Worm (Caenorhabditis elegans) whole organism, late embryonic: Measurements from ENCODE around the gene sek-1.
A peak's percentile ranks its signal among the peaks of the same experiment; 100 is the strongest.

ENCODE experiments used
- K02D7.2 ChIP-seq: sonication (generic microtip); optimal IDR thresholded peaks from 2 replicates; lab custom pipeline; 2017; ENCODE audit warnings: mild to moderate bottlenecking, missing genetic modification characterization, missing compliant biosample characterization
- K09A11.1 ChIP-seq: sonication (generic microtip); optimal IDR thresholded peaks from 2 replicates; lab custom pipeline; 2017; ENCODE audit warnings: antibody characterized with exemption, mild to moderate bottlenecking, missing genetic modification characterization, missing compliant biosample characterization; ENCODE audit not compliant: insufficient read depth
- T23F11.4 ChIP-seq: fragments of 200-800 bp; sonication (Bioruptor generic); optimal IDR thresholded peaks from 2 replicates; lab custom pipeline; 2018; ENCODE audit warnings: mild to moderate bottlenecking, missing genetic modification characterization, missing compliant biosample characterization
- ama-1 ChIP-seq: fragments of 150-350 bp; optimal IDR thresholded peaks from 2 replicates; lab custom pipeline; 2014
- ceh-19 ChIP-seq: fragments of 200-800 bp; sonication (Bioruptor generic); optimal IDR thresholded peaks from 2 replicates; lab custom pipeline; 2018; ENCODE audit warnings: mild to moderate bottlenecking, missing genetic modification characterization, missing compliant biosample characterization
- ceh-31 ChIP-seq: sonication (generic microtip); optimal IDR thresholded peaks from 2 replicates; lab custom pipeline; 2016; ENCODE audit warnings: missing genetic modification characterization, missing compliant biosample characterization
- ceh-34 ChIP-seq: sonication (generic microtip); optimal IDR thresholded peaks from 2 replicates; lab custom pipeline; 2016; ENCODE audit warnings: mild to moderate bottlenecking, missing genetic modification characterization, missing compliant biosample characterization
- ceh-45 ChIP-seq: fragments of 200-800 bp; sonication (Bioruptor generic); IDR thresholded peaks from 2 replicates; pipeline ENCODE4 v1.3.6; 2022; ENCODE audit warnings: missing genetic modification reagents, missing genetic modification characterization, missing compliant biosample characterization
- che-1 ChIP-seq: sonication (generic microtip); optimal IDR thresholded peaks from 2 replicates; lab custom pipeline; 2016; ENCODE audit warnings: mild to moderate bottlenecking, missing genetic modification characterization, missing compliant biosample characterization
- dmd-4 ChIP-seq: sonication (generic microtip); optimal IDR thresholded peaks from 2 replicates; lab custom pipeline; 2016; ENCODE audit warnings: borderline replicate concordance, missing genetic modification characterization, missing compliant biosample characterization
- dve-1 ChIP-seq: sonication (generic microtip); optimal IDR thresholded peaks from 2 replicates; lab custom pipeline; 2017; ENCODE audit warnings: antibody characterized with exemption, mild to moderate bottlenecking, missing genetic modification characterization, missing compliant biosample characterization
- elt-2 ChIP-seq: sonication (generic microtip); optimal IDR thresholded peaks from 2 replicates; lab custom pipeline; 2016; ENCODE audit warnings: missing genetic modification reagents, missing genetic modification characterization, missing compliant biosample characterization
- elt-4 ChIP-seq: sonication (generic microtip); optimal IDR thresholded peaks from 2 replicates; lab custom pipeline; 2016; ENCODE audit warnings: missing genetic modification characterization, missing compliant biosample characterization
- fax-1 ChIP-seq: sonication (generic microtip); optimal IDR thresholded peaks from 2 replicates; lab custom pipeline; 2016; ENCODE audit warnings: missing genotype, missing genetic modification characterization, missing compliant biosample characterization
- fkh-10 ChIP-seq: fragments of 150-350 bp; optimal IDR thresholded peaks from 2 replicates; lab custom pipeline; 2014; ENCODE audit warnings: missing biosample characterization, missing genetic modification reagents, missing genetic modification characterization
- fkh-6 ChIP-seq: sonication (generic microtip); optimal IDR thresholded peaks from 2 replicates; lab custom pipeline; 2016; ENCODE audit warnings: missing genetic modification characterization, missing compliant biosample characterization
- gmeb-2 ChIP-seq: sonication (generic microtip); optimal IDR thresholded peaks from 2 replicates; lab custom pipeline; 2016; ENCODE audit warnings: missing genetic modification characterization, inconsistent platforms, missing compliant biosample characterization
- hlh-15 ChIP-seq: sonication (generic microtip); optimal IDR thresholded peaks from 2 replicates; lab custom pipeline; 2016; ENCODE audit warnings: missing genetic modification characterization, missing compliant biosample characterization
- hlh-30 ChIP-seq: sonication (generic microtip); optimal IDR thresholded peaks from 2 replicates; lab custom pipeline; 2017; ENCODE audit warnings: antibody characterized with exemption, missing genetic modification characterization, missing compliant biosample characterization; ENCODE audit not compliant: insufficient read depth
- hlh-8 ChIP-seq: sonication (generic microtip); optimal IDR thresholded peaks from 2 replicates; lab custom pipeline; 2016; ENCODE audit warnings: missing genotype, missing genetic modification characterization, missing compliant biosample characterization
- lim-6 ChIP-seq: sonication (generic microtip); optimal IDR thresholded peaks from 2 replicates; lab custom pipeline; 2016; ENCODE audit warnings: missing genetic modification characterization, missing compliant biosample characterization
- madf-2 ChIP-seq: sonication (generic microtip); optimal IDR thresholded peaks from 2 replicates; lab custom pipeline; 2017; ENCODE audit warnings: missing genetic modification characterization, missing compliant biosample characterization
- mec-3 ChIP-seq: sonication (generic microtip); optimal IDR thresholded peaks from 2 replicates; lab custom pipeline; 2016; ENCODE audit warnings: borderline replicate concordance, missing genetic modification characterization, missing compliant biosample characterization
- nfya-1 ChIP-seq: sonication (generic microtip); optimal IDR thresholded peaks from 2 replicates; lab custom pipeline; 2017; ENCODE audit warnings: missing genetic modification characterization, mild to moderate bottlenecking, missing compliant biosample characterization, antibody characterized with exemption, moderate library complexity
- nhr-232 ChIP-seq: sonication (generic microtip); optimal IDR thresholded peaks from 2 replicates; lab custom pipeline; 2016; ENCODE audit warnings: missing genetic modification characterization, missing compliant biosample characterization
- pha-2 ChIP-seq: sonication (generic microtip); optimal IDR thresholded peaks from 2 replicates; lab custom pipeline; 2017; ENCODE audit warnings: mild to moderate bottlenecking, missing genetic modification characterization, missing compliant biosample characterization
- syd-9 ChIP-seq: sonication (generic microtip); optimal IDR thresholded peaks from 2 replicates; lab custom pipeline; 2016; ENCODE audit warnings: mild to moderate bottlenecking, missing genetic modification characterization, moderate library complexity, missing compliant biosample characterization
- tbx-2 ChIP-seq: sonication (generic microtip); optimal IDR thresholded peaks from 2 replicates; lab custom pipeline; 2016; ENCODE audit warnings: missing genetic modification characterization, missing compliant biosample characterization
- unc-3 ChIP-seq, 2 experiments: fragments of 200-800 bp in 1 of 2; sonication (Bioruptor generic) in 1 of 2; sonication (generic microtip) in 1 of 2; conservative IDR thresholded peaks in 1 of 2; optimal IDR thresholded peaks in 1 of 2; 2 replicates each; pipeline versions ENCODE4 v1.3.6 to Lab custom; 2016 to 2022; ENCODE audit warnings: missing compliant biosample characterization in 2 of 2, missing genetic modification characterization in 2 of 2, missing genetic modification reagents in 1 of 2
- unc-86 ChIP-seq: sonication (generic microtip); optimal IDR thresholded peaks from 2 replicates; lab custom pipeline; 2016; ENCODE audit warnings: missing genetic modification characterization, missing compliant biosample characterization
- zip-5 ChIP-seq: sonication (generic microtip); optimal IDR thresholded peaks from 2 replicates; lab custom pipeline; 2016; ENCODE audit warnings: missing genetic modification characterization, missing compliant biosample characterization
- ztf-16 ChIP-seq: sonication (generic microtip); optimal IDR thresholded peaks from 2 replicates; lab custom pipeline; 2017; ENCODE audit warnings: missing genetic modification characterization, missing compliant biosample characterization

The sek-1 gene

ce11 chrX:7816434-7816974 lies at the start of gene sek-1, which contains the start of gene R03G5.6:
Gene sek-1 (plus strand): TSS chrX:7816734.
Gene R03G5.6 (minus strand): TSS chrX:7816924.
- TF ChIP-seq hlh-8 (tag; lab: Kevin White, UChicago) (no peak), mec-3 (tag; lab: Kevin White, UChicago) (no peak)

DNA sequence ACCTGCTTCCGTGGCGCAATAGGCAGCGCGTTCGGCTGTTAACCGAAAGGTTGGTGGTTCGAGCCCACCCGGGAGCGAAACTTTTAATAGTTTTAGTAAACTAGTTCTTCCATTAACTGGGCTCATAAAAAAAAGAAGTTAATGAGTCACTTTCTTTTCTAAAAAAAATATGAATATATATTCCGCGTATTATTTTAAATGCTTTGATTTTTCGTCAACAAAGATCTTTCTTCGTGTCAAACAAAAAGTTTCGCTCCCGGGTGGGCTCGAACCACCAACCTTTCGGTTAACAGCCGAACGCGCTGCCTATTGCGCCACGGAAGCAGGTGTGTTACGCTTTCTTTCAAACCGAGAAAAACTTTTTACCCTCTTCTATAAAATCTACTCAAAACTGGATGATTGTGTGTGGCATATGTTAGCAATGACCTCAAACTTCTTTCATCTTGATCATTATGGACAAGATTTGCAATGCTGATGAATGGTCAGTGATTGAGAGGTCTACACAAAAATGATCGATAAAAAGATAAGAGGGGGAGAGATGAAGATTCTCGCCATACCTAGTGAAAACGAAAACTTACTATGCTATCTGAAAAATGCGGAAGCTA lies 42.7 kb upstream of the sek-1 start:
- TF ChIP-seq hlh-30 (tag; lab: Kevin White, UChicago) = no peak

DNA sequence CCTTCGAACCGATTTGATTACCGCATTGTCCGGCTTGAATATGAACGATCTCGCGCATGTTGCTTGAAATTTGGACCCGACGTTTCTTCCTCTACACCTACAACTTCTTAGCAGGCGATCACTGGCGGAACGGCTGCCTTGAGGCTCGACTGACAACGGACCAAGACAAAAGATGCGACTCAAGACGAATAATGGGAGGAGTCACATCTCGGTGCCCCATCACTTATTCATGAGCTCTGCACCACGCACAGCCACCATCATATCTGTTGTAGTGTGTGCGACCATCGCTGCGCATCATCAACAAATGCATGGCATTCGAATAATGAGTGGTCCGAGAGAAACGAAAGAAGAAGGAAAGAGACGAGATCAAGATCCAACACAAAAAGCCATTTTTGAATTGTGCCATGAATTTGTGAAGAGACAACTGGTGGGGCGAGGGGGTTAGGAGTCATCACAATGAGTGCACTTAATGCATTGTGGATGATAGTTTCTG lies 40.0 kb upstream of the sek-1 start, which contains the start of gene mec-7:
TSS of gene mec-7 (minus strand) at position 181 of the 493 bp plus-strand sequence.
- TF ChIP-seq dve-1 (no peak), ceh-34 (tag; lab: Kevin White, UChicago) (no peak), syd-9 (tag; lab: Kevin White, UChicago) (no peak), ceh-31 (tag; lab: Kevin White, UChicago) (peak; percentile 28)

ce11 chrX:7778786-7779185 lies 37.7 kb upstream of the sek-1 start:
- TF ChIP-seq unc-3 (GFP tag; conservative IDR thresholded peaks at IDR 0.05; lab: Robert Waterston, UW) = no peak
- TF ChIP-seq unc-3 (tag; optimal IDR thresholded peaks at IDR 0.05; lab: Kevin White, UChicago) = no peak
- TF ChIP-seq ama-1 = no peak
- no peak for TF ChIP-seq hlh-30 (tag; lab: Kevin White, UChicago)
- TF ChIP-seq K02D7.2 (tag; lab: Kevin White, UChicago) = no peak
- TF ChIP-seq nhr-232 (tag; lab: Kevin White, UChicago) = no peak
- no peak for TF ChIP-seq che-1 (tag; lab: Kevin White, UChicago)
- no peak for TF ChIP-seq fkh-10 (GFP tag; lab: Kevin White, UChicago)
- TF ChIP-seq zip-5 (tag; lab: Kevin White, UChicago) = no peak
- no peak for TF ChIP-seq pha-2
- no peak for TF ChIP-seq ceh-34 (tag; lab: Kevin White, UChicago)
- TF ChIP-seq nfya-1 (tag; lab: Kevin White, UChicago) = no peak
- no peak for TF ChIP-seq unc-86 (tag; lab: Kevin White, UChicago)
- no peak for TF ChIP-seq ceh-45
- no peak for TF ChIP-seq hlh-15 (tag; lab: Kevin White, UChicago)
- TF ChIP-seq fax-1 = no peak
- TF ChIP-seq K09A11.1 = no peak
- TF ChIP-seq gmeb-2 (tag; lab: Kevin White, UChicago) = no peak

ce11 chrX:7779527-7780033 lies 37.0 kb upstream of the sek-1 start, which contains the start of gene ZK154.1:
Gene ZK154.1 (plus strand): TSS chrX:7779577.
- TF ChIP-seq tbx-2 (tag; lab: Kevin White, UChicago) (no peak), ceh-19 (GFP tag; lab: Kevin White, UChicago) (no peak), hlh-8 (tag; lab: Kevin White, UChicago) (no peak), elt-2 (tag; lab: Kevin White, UChicago) (no peak), fkh-6 (tag; lab: Kevin White, UChicago) (no peak)

ce11 chrX:7781827-7782226 lies 34.7 kb upstream of the sek-1 start:
- TF ChIP-seq madf-2 (tag; lab: Kevin White, UChicago) = no peak
- TF ChIP-seq T23F11.4 (GFP tag; lab: Kevin White, UChicago) = no peak
- no peak for TF ChIP-seq mec-3 (tag; lab: Kevin White, UChicago)
- no peak for TF ChIP-seq fax-1
- TF ChIP-seq ztf-16 (tag; lab: Kevin White, UChicago) = no peak
- no peak for TF ChIP-seq elt-4 (tag; lab: Kevin White, UChicago)
- no peak for TF ChIP-seq dmd-4 (tag; lab: Kevin White, UChicago)
- no peak for TF ChIP-seq lim-6
- TF ChIP-seq ceh-31 (tag; lab: Kevin White, UChicago) = no peak
- no peak for TF ChIP-seq hlh-15 (tag; lab: Kevin White, UChicago)
